Worm (Caenorhabditis elegans) whole organism, young adult: ENCODE data around the gene set-14.

Experiments
- him-1 ChIP-seq: sonication (generic microtip); optimal IDR thresholded peaks from 2 replicates; lab custom pipeline; 2016; ENCODE audit warnings: missing genotype, missing genetic modification reagents, missing genetic modification characterization, missing compliant biosample characterization
- nfya-2 ChIP-seq: fragments of 200-800 bp; sonication (Bioruptor generic); IDR thresholded peaks from 2 replicates; pipeline ENCODE4 v1.3.6; 2022; ENCODE audit warnings: missing genetic modification reagents, missing genetic modification characterization, missing compliant biosample characterization
- nhr-90 ChIP-seq: sonication (generic microtip); optimal IDR thresholded peaks from 2 replicates; lab custom pipeline; 2016; ENCODE audit warnings: missing genotype, mild to moderate bottlenecking, missing genetic modification characterization, missing compliant biosample characterization
- unc-62 ChIP-seq: fragments of 150-350 bp; optimal IDR thresholded peaks from 2 replicates; lab custom pipeline; 2014; ENCODE audit warnings: missing biosample characterization, missing genetic modification reagents, missing genetic modification characterization

DNA sequence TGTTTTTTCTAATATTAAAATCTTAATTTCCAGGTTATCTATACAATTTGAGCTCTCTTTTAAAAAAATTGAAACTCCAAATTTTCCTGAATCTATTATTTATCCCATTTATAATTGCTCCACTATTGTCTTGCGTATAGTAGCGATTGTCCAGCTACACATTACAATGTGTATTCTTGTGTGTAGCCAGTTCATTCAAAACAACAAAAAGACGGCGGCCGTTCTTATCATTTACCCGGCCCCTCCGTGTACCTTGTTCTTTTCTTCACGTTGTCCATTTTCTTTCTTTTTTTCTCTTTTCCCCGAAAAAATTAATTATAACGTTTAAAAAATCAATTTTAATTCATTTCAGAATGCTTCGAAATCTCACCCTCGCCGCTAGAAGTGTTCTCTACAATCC is 24.6 kb upstream of the set-14 start, which contains the start of gene ech-4:
- TF ChIP-seq him-1 (tag; lab: Kevin White, UChicago) (no peak), nfya-2 (GFP tag; lab: Robert Waterston, UW) (no peak), nhr-90 (no peak), unc-62 (GFP tag; lab: Kevin White, UChicago) (no peak)
